Fruit fly (Drosophila melanogaster): ENCODE results near the gene CG33648.

Gene CG33648

DNA sequence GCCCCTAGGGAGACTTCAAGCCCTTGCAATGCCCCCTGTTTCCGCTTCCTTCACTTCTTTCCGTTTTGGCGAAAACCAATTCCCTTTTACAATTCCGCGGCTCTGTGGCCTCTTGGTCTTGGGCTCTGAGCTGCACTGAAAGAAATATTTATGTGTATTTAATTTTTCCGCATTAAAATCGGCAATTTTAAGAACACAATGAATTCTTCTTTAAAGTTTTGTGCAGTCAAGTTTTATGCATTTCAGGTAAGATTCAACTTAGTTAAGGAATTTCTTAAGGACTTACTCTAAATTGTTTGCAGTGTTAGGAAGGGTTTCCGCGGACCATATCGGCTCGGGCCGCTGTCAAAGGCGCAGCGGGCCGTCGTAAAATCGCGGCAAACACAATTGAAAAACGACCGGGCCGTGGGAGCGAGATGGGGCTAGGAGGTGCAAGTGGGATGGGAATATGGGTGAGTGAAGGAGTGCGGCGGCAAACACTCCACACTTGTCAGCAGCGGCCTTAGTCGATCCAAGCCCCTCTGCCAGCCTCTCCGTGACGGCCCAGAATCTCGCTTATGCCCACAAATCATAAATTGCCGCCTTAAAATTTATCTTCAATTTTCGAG, 28.1 kb downstream of the CG33648 start (continued):
- no peak for TF ChIP-seq CG18011 (GFP tag; optimal IDR thresholded peaks at IDR 0.05)
- no peak for TF ChIP-seq sc (optimal IDR thresholded peaks at IDR 0.05)
- TF ChIP-seq sc (GFP tag; optimal IDR thresholded peaks at IDR 0.05): peak; percentile 50
- peak; percentile 62 for TF ChIP-seq Max (GFP tag; optimal IDR thresholded peaks at IDR 0.05)
- no peak for TF ChIP-seq fd3F (GFP tag; optimal IDR thresholded peaks at IDR 0.05)
- no peak for TF ChIP-seq C15 (GFP tag; IDR thresholded peaks at IDR 0.05)
- TF ChIP-seq bsh (GFP tag; optimal IDR thresholded peaks at IDR 0.05): peak; percentile 68 to 85
- no peak for TF ChIP-seq ci (GFP tag; IDR thresholded peaks at IDR 0.05)
- peak; percentile 57 for TF ChIP-seq CG1602 (GFP tag; optimal IDR thresholded peaks at IDR 0.05)
- peak; percentile 62 for TF ChIP-seq Drgx (GFP tag; IDR thresholded peaks at IDR 0.05)
- no peak for TF ChIP-seq nerfin-1 (tag; optimal IDR thresholded peaks at IDR 0.05)
- TF ChIP-seq chm (GFP tag; IDR thresholded peaks at IDR 0.05): peak; percentile 76
- TF ChIP-seq CG7357 (GFP tag; IDR thresholded peaks at IDR 0.05): peak; percentile 36; the same call in 1 of the 3 replicates
- no peak for TF ChIP-seq schlank (tag; optimal IDR thresholded peaks at IDR 0.05)
- TF ChIP-seq CG4707 (GFP tag; optimal IDR thresholded peaks at IDR 0.05): peak; percentile 22
- peak; percentile 50 for TF ChIP-seq D19A (tag; optimal IDR thresholded peaks at IDR 0.05)
- peak; percentile 2 for TF ChIP-seq HmgD (GFP tag; optimal IDR thresholded peaks at IDR 0.05)
- peak; percentile 33; the same call in 1 of the 2 replicates for TF ChIP-seq CG32532 (GFP tag; IDR thresholded peaks at IDR 0.05)
- peak in 1 of 2 experiments; percentile 8 for TF ChIP-seq tll (GFP tag; optimal IDR thresholded peaks at IDR 0.05)
- TF ChIP-seq Bteb2 (GFP tag; optimal IDR thresholded peaks at IDR 0.05): peak; percentile 38
- TF ChIP-seq CG2199 (GFP tag; IDR thresholded peaks at IDR 0.05): no peak
- peak; percentile 35 for TF ChIP-seq HLH54F (GFP tag; optimal IDR thresholded peaks at IDR 0.05)
- TF ChIP-seq zfh1 (GFP tag; IDR thresholded peaks at IDR 0.05): peak; percentile 83; the same call in 2 of the 3 replicates
- TF ChIP-seq Mes4 (GFP tag; optimal IDR thresholded peaks at IDR 0.05): peak; percentile 39
- TF ChIP-seq CG34224 (GFP tag; IDR thresholded peaks at IDR 0.05; ENCODE audit: partially characterized antibody): no peak
- no peak for TF ChIP-seq Dll (GFP tag; IDR thresholded peaks at IDR 0.05; ENCODE audit: partially characterized antibody)
- TF ChIP-seq CG3407 (GFP tag; optimal IDR thresholded peaks at IDR 0.05): peak; percentile 59
- TF ChIP-seq CG13424 (tag; optimal IDR thresholded peaks at IDR 0.05): peak; percentile 56
- TF ChIP-seq ato (GFP tag; IDR thresholded peaks at IDR 0.05; ENCODE audit: partially characterized antibody): no peak
- TF ChIP-seq wek (GFP tag; optimal IDR thresholded peaks at IDR 0.05): no peak
- peak; percentile 5 for TF ChIP-seq odd (GFP tag; optimal IDR thresholded peaks at IDR 0.05)
- TF ChIP-seq CG1024 (GFP tag; IDR thresholded peaks at IDR 0.05): no peak; the same call in 1 of the 2 replicates
- peak; percentile 33 for TF ChIP-seq CG9817 (tag; optimal IDR thresholded peaks at IDR 0.05)
- TF ChIP-seq pb (GFP tag; optimal IDR thresholded peaks at IDR 0.05): peak; percentile 13
- peak; percentile 43 for TF ChIP-seq bcd (GFP tag; optimal IDR thresholded peaks at IDR 0.05)
- TF ChIP-seq BtbVII (GFP tag; optimal IDR thresholded peaks at IDR 0.05): peak; percentile 61
- TF ChIP-seq CG6683 (GFP tag; optimal IDR thresholded peaks at IDR 0.05): no peak
- TF ChIP-seq CG11456 (GFP tag; IDR thresholded peaks at IDR 0.05): no peak
- no peak for TF ChIP-seq CG5180 (GFP tag; optimal IDR thresholded peaks at IDR 0.05)
- no peak for TF ChIP-seq hth (optimal IDR thresholded peaks at IDR 0.05)
- TF ChIP-seq Meics (GFP tag; optimal IDR thresholded peaks at IDR 0.05): peak; percentile 40
- peak; percentile 71 for TF ChIP-seq Atf-2 (GFP tag; optimal IDR thresholded peaks at IDR 0.05)
- TF ChIP-seq ftz-f1 (GFP tag; optimal IDR thresholded peaks at IDR 0.05): no peak
- no peak; the same call in 1 of the 2 replicates for TF ChIP-seq esg (GFP tag; conservative IDR thresholded peaks at IDR 0.05)
- TF ChIP-seq CTCF (GFP tag; optimal IDR thresholded peaks at IDR 0.05): no peak
- TF ChIP-seq CG2678 (tag; optimal IDR thresholded peaks at IDR 0.05): peak; percentile 61
- TF ChIP-seq inv (GFP tag; IDR thresholded peaks at IDR 0.05; ENCODE audit: partially characterized antibody): no peak
- peak; percentile 42; the same call in 1 of the 2 replicates for TF ChIP-seq CG11696 (GFP tag; IDR thresholded peaks at IDR 0.05)
- TF ChIP-seq stwl (tag; optimal IDR thresholded peaks at IDR 0.05): peak; percentile 30
- TF ChIP-seq CG11398 (GFP tag; optimal IDR thresholded peaks at IDR 0.05): peak; percentile 51

Data from whole organism, embryonic.